Fruit fly (Drosophila melanogaster): ENCODE data around the gene CG31510.

The CG31510 gene

DNA sequence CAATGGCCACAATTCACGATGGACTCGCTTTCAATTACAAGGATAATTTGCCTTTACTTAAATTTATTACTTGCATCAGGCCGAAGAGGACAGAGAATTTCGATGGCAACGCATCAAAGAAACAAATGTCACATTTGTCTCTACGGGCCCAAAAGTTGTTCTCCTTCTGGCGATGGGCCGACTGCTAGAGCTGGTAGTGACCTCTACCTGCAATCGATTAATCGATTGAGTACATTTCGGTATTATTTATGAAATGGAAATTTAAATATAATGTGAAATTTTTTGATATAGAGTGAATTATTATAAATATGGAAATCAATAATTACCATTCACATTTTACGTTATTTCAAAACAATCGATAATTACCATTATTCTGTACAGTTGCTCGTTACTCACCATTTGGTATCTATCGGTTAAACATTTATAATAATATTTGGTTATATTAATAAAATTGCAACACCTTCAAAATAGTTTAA is at the start of gene CG31510, which contains the start of gene TTLL5 (continued):
- TF ChIP-seq slbo (GFP tag; IDR thresholded peaks at IDR 0.05) (peak; percentile 36; the same call in 1 of the 2 replicates), trem (tag; optimal IDR thresholded peaks at IDR 0.05) (no peak), HmgD (GFP tag; optimal IDR thresholded peaks at IDR 0.05) (no peak), cas (GFP tag; IDR thresholded peaks at IDR 0.05) (no peak), CG4404 (GFP tag; IDR thresholded peaks at IDR 0.05) (no peak), Hmx (GFP tag; optimal IDR thresholded peaks at IDR 0.05) (no peak), org-1 (GFP tag; optimal IDR thresholded peaks at IDR 0.05) (no peak), CG6272 (GFP tag; IDR thresholded peaks at IDR 0.05) (no peak; the same call in 1 of the 2 replicates), Six4 (GFP tag; optimal IDR thresholded peaks at IDR 0.05) (no peak), CG1529 (GFP tag; optimal IDR thresholded peaks at IDR 0.05) (no peak), CG1647 (GFP tag; optimal IDR thresholded peaks at IDR 0.05) (no peak), exex (tag; optimal IDR thresholded peaks at IDR 0.05) (no peak), Nf-YA (GFP tag; IDR thresholded peaks at IDR 0.05) (no peak), grn (GFP tag; optimal IDR thresholded peaks at IDR 0.05) (no peak), CG6654 (GFP tag; optimal IDR thresholded peaks at IDR 0.05) (no peak), CG2129 (GFP tag; IDR thresholded peaks at IDR 0.05; ENCODE audit: partially characterized antibody) (peak; percentile 70), bowl (GFP tag; IDR thresholded peaks at IDR 0.05) (no peak), CG3407 (GFP tag; optimal IDR thresholded peaks at IDR 0.05) (no peak), eve (GFP tag; optimal IDR thresholded peaks at IDR 0.05) (no peak), hth (optimal IDR thresholded peaks at IDR 0.05) (no peak), CG1603 (tag; optimal IDR thresholded peaks at IDR 0.05) (no peak), CG5180 (GFP tag; optimal IDR thresholded peaks at IDR 0.05) (no peak), danr (GFP tag; IDR thresholded peaks at IDR 0.05) (0 out of 2 replicates have a peak, but pooled peaks have one; percentile 10), CG16815 (GFP tag; optimal IDR thresholded peaks at IDR 0.05) (no peak), ac (GFP tag; optimal IDR thresholded peaks at IDR 0.05) (no peak), peb (GFP tag; IDR thresholded peaks at IDR 0.05) (no peak), Dad (GFP tag; optimal IDR thresholded peaks at IDR 0.05) (no peak), CG34224 (GFP tag; IDR thresholded peaks at IDR 0.05; ENCODE audit: partially characterized antibody) (peak; percentile 15; the same call in 2 of the 3 replicates), MBD-R2 (GFP tag; IDR thresholded peaks at IDR 0.05) (peak; percentile 71), Hmr (GFP tag; optimal IDR thresholded peaks at IDR 0.05) (no peak), pho (GFP tag; optimal IDR thresholded peaks at IDR 0.05) (no peak), yki (optimal IDR thresholded peaks at IDR 0.05) (no peak), Drgx (GFP tag; IDR thresholded peaks at IDR 0.05) (no peak), CG2116 (GFP tag; optimal IDR thresholded peaks at IDR 0.05) (no peak), CG17802 (tag; optimal IDR thresholded peaks at IDR 0.05) (peak; percentile 96), pzg (GFP tag; optimal IDR thresholded peaks at IDR 0.05) (peak; percentile 43), CG6765 (GFP tag; optimal IDR thresholded peaks at IDR 0.05) (no peak), CG17829 (tag; optimal IDR thresholded peaks at IDR 0.05) (no peak), Dip2 (GFP tag; IDR thresholded peaks at IDR 0.05) (no peak), insv (GFP tag; optimal IDR thresholded peaks at IDR 0.05) (no peak), row (GFP tag; IDR thresholded peaks at IDR 0.05) (no peak; the same call in 1 of the 3 replicates), CG7556 (GFP tag; optimal IDR thresholded peaks at IDR 0.05) (no peak), Camta (GFP tag; optimal IDR thresholded peaks at IDR 0.05) (no peak), Abd-B (GFP tag; optimal IDR thresholded peaks at IDR 0.05) (no peak), Spps (tag; optimal IDR thresholded peaks at IDR 0.05) (no peak), Ets65A (GFP tag) (no peak), Scr (GFP tag; IDR thresholded peaks at IDR 0.05; ENCODE audit: partially characterized antibody) (no peak; the same call in 1 of the 2 replicates), jing (GFP tag; optimal IDR thresholded peaks at IDR 0.05) (no peak), seq (GFP tag; IDR thresholded peaks at IDR 0.05) (no peak), gem (tag; optimal IDR thresholded peaks at IDR 0.05) (no peak), odd (GFP tag; optimal IDR thresholded peaks at IDR 0.05) (no peak), dmrt11E (tag; optimal IDR thresholded peaks at IDR 0.05) (no peak)
